Worm (Caenorhabditis elegans) whole organism, L3 larva: Measurements from ENCODE around the gene ncx-2.
A peak's percentile ranks its signal among the peaks of the same experiment; 100 is the strongest.

Experiments
- aly-2 ChIP-seq: fragments of 150-350 bp; optimal IDR thresholded peaks from 2 replicates; lab custom pipeline; 2014; ENCODE audit warnings: missing biosample characterization, missing genetic modification characterization
- ceh-9 ChIP-seq: sonication (generic microtip); optimal IDR thresholded peaks from 2 replicates; lab custom pipeline; 2018; ENCODE audit warnings: missing biosample characterization, missing genetic modification characterization
- elt-2 ChIP-seq: sonication (generic microtip); optimal IDR thresholded peaks from 2 replicates; lab custom pipeline; 2016; ENCODE audit warnings: missing genetic modification reagents, mild to moderate bottlenecking, missing genetic modification characterization, missing compliant biosample characterization
- eor-1 ChIP-seq, 2 experiments: fragments of 150-350 bp; optimal IDR thresholded peaks; 2 replicates each; lab custom pipeline; 2014 to 2018; ENCODE audit warnings: missing biosample characterization in 2 of 2, missing genetic modification characterization in 2 of 2
- fkh-10 ChIP-seq: sonication (generic microtip); optimal IDR thresholded peaks from 2 replicates; lab custom pipeline; 2017; ENCODE audit warnings: missing biosample characterization, missing genetic modification reagents, missing genetic modification characterization
- fos-1 ChIP-seq: fragments of 150-350 bp; optimal IDR thresholded peaks from 2 replicates; lab custom pipeline; 2014; ENCODE audit warnings: missing biosample characterization, missing genetic modification characterization
- nfya-1 ChIP-seq: sonication (generic microtip); optimal IDR thresholded peaks from 2 replicates; lab custom pipeline; 2017; ENCODE audit warnings: missing genetic modification characterization, mild to moderate bottlenecking, missing compliant biosample characterization, antibody characterized with exemption, moderate library complexity; ENCODE audit not compliant: insufficient read depth
- nhr-12 ChIP-seq: fragments of 150-350 bp; optimal IDR thresholded peaks from 2 replicates; lab custom pipeline; 2014; ENCODE audit warnings: missing biosample characterization, missing genetic modification characterization
- nhr-23 ChIP-seq: fragments of 150-350 bp; optimal IDR thresholded peaks from 2 replicates; lab custom pipeline; 2014; ENCODE audit warnings: missing biosample characterization, missing genetic modification reagents, missing genetic modification characterization
- nhr-77 ChIP-seq: fragments of 150-350 bp; optimal IDR thresholded peaks from 2 replicates; lab custom pipeline; 2014; ENCODE audit warnings: missing biosample characterization, missing genetic modification characterization
- skn-1 ChIP-seq: fragments of 150-350 bp; optimal IDR thresholded peaks from 2 replicates; lab custom pipeline; 2014; ENCODE audit warnings: missing biosample characterization, missing genetic modification characterization
- unc-39 ChIP-seq: sonication (generic microtip); optimal IDR thresholded peaks from 4 replicates; lab custom pipeline; 2017; ENCODE audit warnings: missing biosample characterization, missing genetic modification characterization
- unc-62 ChIP-seq: fragments of 150-350 bp; sonication (generic microtip); optimal IDR thresholded peaks from 4 replicates; lab custom pipeline; 2014; ENCODE audit warnings: missing biosample characterization, missing genetic modification reagents, missing genetic modification characterization
- ztf-11 ChIP-seq: fragments of 150-350 bp; optimal IDR thresholded peaks from 2 replicates; lab custom pipeline; 2014; ENCODE audit warnings: missing biosample characterization, missing genetic modification characterization

ce11 chrV:5273241-5273640, 30.2 kb upstream of the ncx-2 start:
- TF ChIP-seq unc-62 (GFP tag; lab: Kevin White, UChicago) (no peak), ztf-11 (tag; lab: Kevin White, UChicago) (no peak), unc-39 (tag; lab: Kevin White, UChicago) (no peak), fos-1 (tag; lab: Kevin White, UChicago) (no peak), ceh-9 (tag; lab: Kevin White, UChicago) (no peak), nhr-77 (tag; lab: Kevin White, UChicago) (no peak), eor-1 (tag; optimal IDR thresholded peaks at IDR 0.05; lab: Kevin White, UChicago) (no peak), nhr-23 (tag; lab: Kevin White, UChicago) (no peak), elt-2 (peak; percentile 4), fkh-10 (GFP tag; lab: Kevin White, UChicago) (no peak), skn-1 (no peak), aly-2 (tag; lab: Kevin White, UChicago) (no peak), nfya-1 (tag; lab: Kevin White, UChicago) (no peak), nhr-12 (tag; lab: Kevin White, UChicago) (no peak)
